Worm (Caenorhabditis elegans) whole organism, young adult: ENCODE results near the gene Y41E3.6.

Experiments
- F52B5.7 ChIP-seq: sonication (generic microtip); optimal IDR thresholded peaks from 2 replicates; lab custom pipeline; 2016; ENCODE audit warnings: mild to moderate bottlenecking, missing genetic modification characterization, missing compliant biosample characterization
- ama-1 ChIP-seq, 3 experiments: fragments of 150-350 bp in 1 of 3; sonication (generic microtip) in 2 of 3; optimal IDR thresholded peaks; 2 replicates each; lab custom pipeline; 2014 to 2018; ENCODE audit warnings: missing biosample characterization in 2 of 3, missing genetic modification characterization in 2 of 3, missing genetic modification reagents in 2 of 3
- die-1 ChIP-seq: sonication (generic microtip); optimal IDR thresholded peaks from 2 replicates; lab custom pipeline; 2016; ENCODE audit warnings: missing genotype, mild to moderate bottlenecking, missing genetic modification characterization, missing compliant biosample characterization
- hmg-20 ChIP-seq: fragments of 200-800 bp; sonication (Bioruptor generic); IDR thresholded peaks from 2 replicates; pipeline ENCODE4 v1.3.6; 2022; ENCODE audit warnings: missing genetic modification reagents, missing genetic modification characterization, missing compliant biosample characterization
- lin-26 ChIP-seq: fragments of 200-800 bp; sonication (Bioruptor generic); IDR thresholded peaks from 2 replicates; pipeline ENCODE4 v1.3.6; 2022; ENCODE audit warnings: missing genetic modification reagents, missing genetic modification characterization, missing compliant biosample characterization
- mes-4 ChIP-seq: sonication (generic microtip); optimal IDR thresholded peaks from 2 replicates; lab custom pipeline; 2016; ENCODE audit warnings: missing genotype, missing genetic modification characterization, missing compliant biosample characterization
- snpc-1.1 ChIP-seq: sonication (generic microtip); optimal IDR thresholded peaks from 2 replicates; lab custom pipeline; 2017; ENCODE audit warnings: missing genetic modification characterization, mild to moderate bottlenecking, missing compliant biosample characterization, antibody characterized with exemption, moderate library complexity, missing genotype, missing genetic modification reagents; ENCODE audit not compliant: insufficient read depth
- snpc-4 ChIP-seq, 5 experiments: fragments of 150-350 bp in 1 of 5; sonication (generic microtip) in 4 of 5; optimal IDR thresholded peaks; 2 replicates each; lab custom pipeline; 2014 to 2018; ENCODE audit warnings: missing genetic modification characterization in 5 of 5, missing biosample characterization in 3 of 5, antibody characterized with exemption in 2 of 5, mild to moderate bottlenecking in 2 of 5, missing compliant biosample characterization in 2 of 5, missing genotype in 2 of 5, moderate library complexity in 2 of 5, missing genetic modification reagents in 1 of 5
- unc-62 ChIP-seq: fragments of 150-350 bp; optimal IDR thresholded peaks from 2 replicates; lab custom pipeline; 2014; ENCODE audit warnings: missing biosample characterization, missing genetic modification reagents, missing genetic modification characterization

DNA sequence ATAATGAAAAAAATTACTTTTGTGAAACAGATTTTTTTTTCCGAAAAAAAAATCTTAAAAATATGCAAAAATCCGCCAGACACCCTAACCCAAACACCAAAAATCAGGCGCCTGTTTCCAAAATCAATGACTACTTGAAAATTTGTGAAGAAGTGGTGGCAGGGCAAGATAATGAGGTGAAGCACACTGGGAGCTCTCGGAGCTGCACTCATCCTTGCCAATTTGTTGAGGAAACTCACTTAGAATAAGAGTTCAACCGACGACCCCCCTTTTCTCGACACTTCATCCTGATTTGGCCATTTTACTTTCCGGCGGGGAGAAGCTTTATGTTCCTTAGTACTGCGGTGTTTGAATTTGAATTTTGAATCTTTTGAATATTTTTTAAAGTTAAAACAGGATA lies 28.4 kb upstream of the Y41E3.6 start:
- no peak for TF ChIP-seq snpc-1.1 (tag; lab: Kevin White, UChicago)
- TF ChIP-seq snpc-4 (GFP tag; optimal IDR thresholded peaks at IDR 0.05; lab: Kevin White, UChicago): no peak
- no peak for TF ChIP-seq snpc-4 (tag; optimal IDR thresholded peaks at IDR 0.05; lab: Kevin White, UChicago)
- TF ChIP-seq mes-4 (tag; lab: Kevin White, UChicago): no peak
- TF ChIP-seq unc-62 (GFP tag; lab: Kevin White, UChicago): no peak
- TF ChIP-seq die-1 (tag; lab: Kevin White, UChicago): no peak
- no peak for TF ChIP-seq hmg-20 (GFP tag; lab: Robert Waterston, UW)
- TF ChIP-seq F52B5.7 (tag; lab: Kevin White, UChicago): no peak
- no peak for TF ChIP-seq lin-26
- TF ChIP-seq ama-1 (optimal IDR thresholded peaks at IDR 0.05; lab: Kevin White, UChicago): no peak
- no peak for TF ChIP-seq ama-1 (GFP tag; optimal IDR thresholded peaks at IDR 0.05; lab: Kevin White, UChicago)
